Worm (Caenorhabditis elegans) whole organism, mixed stage, embryonic: Measurements from ENCODE around the gene F55B12.2.

Experiments used
- M03D4.4 ChIP-seq: sonication (generic microtip); optimal IDR thresholded peaks from 2 replicates; lab custom pipeline; 2017; ENCODE audit warnings: mild to moderate bottlenecking, missing genetic modification characterization, missing compliant biosample characterization
- bed-3 ChIP-seq: fragments of 200-800 bp; sonication (Bioruptor generic); optimal IDR thresholded peaks from 3 replicates; lab custom pipeline; 2018; ENCODE audit warnings: mild to moderate bottlenecking, missing genetic modification characterization, moderate library complexity, missing compliant biosample characterization
- blmp-1 ChIP-seq: fragments of 150-350 bp; optimal IDR thresholded peaks from 2 replicates; lab custom pipeline; 2014; ENCODE audit warnings: missing biosample characterization, missing genetic modification characterization
- ceh-39 ChIP-seq: fragments of 150-350 bp; optimal IDR thresholded peaks from 2 replicates; lab custom pipeline; 2014; ENCODE audit warnings: missing biosample characterization, missing genetic modification characterization
- ceh-83 ChIP-seq: fragments of 200-800 bp; sonication (Bioruptor generic); optimal IDR thresholded peaks from 2 replicates; lab custom pipeline; 2018; ENCODE audit warnings: mild to moderate bottlenecking, missing genetic modification characterization, missing compliant biosample characterization
- ces-1 ChIP-seq: fragments of 150-350 bp; optimal IDR thresholded peaks from 2 replicates; lab custom pipeline; 2014; ENCODE audit warnings: missing biosample characterization, missing genetic modification reagents, missing genetic modification characterization
- cnd-1 ChIP-seq: fragments of 200-800 bp; sonication (Bioruptor generic); optimal IDR thresholded peaks from 2 replicates; lab custom pipeline; 2018; ENCODE audit warnings: mild to moderate bottlenecking, missing genetic modification characterization, missing compliant biosample characterization
- elt-3 ChIP-seq: fragments of 150-350 bp; optimal IDR thresholded peaks from 2 replicates; lab custom pipeline; 2014; ENCODE audit warnings: missing biosample characterization, missing genetic modification characterization
- flh-1 ChIP-seq: fragments of 200-800 bp; sonication (Bioruptor generic); optimal IDR thresholded peaks from 2 replicates; lab custom pipeline; 2018; ENCODE audit warnings: mild to moderate bottlenecking, missing genetic modification characterization, moderate library complexity, missing compliant biosample characterization
- ham-2 ChIP-seq: fragments of 200-800 bp; sonication (Bioruptor generic); optimal IDR thresholded peaks from 2 replicates; lab custom pipeline; 2018; ENCODE audit warnings: mild to moderate bottlenecking, missing genetic modification characterization, missing compliant biosample characterization
- hlh-1 ChIP-seq: fragments of 150-350 bp; optimal IDR thresholded peaks from 2 replicates; lab custom pipeline; 2014; ENCODE audit warnings: missing biosample characterization, missing genetic modification reagents, missing genetic modification characterization
- lin-32 ChIP-seq: fragments of 200-800 bp; sonication (Bioruptor generic); optimal IDR thresholded peaks from 2 replicates; lab custom pipeline; 2018; ENCODE audit warnings: mild to moderate bottlenecking, missing genetic modification characterization, missing compliant biosample characterization
- lsy-2 ChIP-seq: fragments of 150-350 bp; optimal IDR thresholded peaks from 2 replicates; lab custom pipeline; 2014; ENCODE audit warnings: missing biosample characterization, missing genetic modification characterization
- mab-5 ChIP-seq: fragments of 150-350 bp; optimal IDR thresholded peaks from 2 replicates; lab custom pipeline; 2014; ENCODE audit warnings: missing biosample characterization, missing genetic modification characterization
- mls-2 ChIP-seq: sonication (generic microtip); optimal IDR thresholded peaks from 2 replicates; lab custom pipeline; 2016; ENCODE audit warnings: mild to moderate bottlenecking, missing genetic modification characterization, moderate library complexity, missing compliant biosample characterization
- nhr-12 ChIP-seq: fragments of 150-350 bp; optimal IDR thresholded peaks from 2 replicates; lab custom pipeline; 2014; ENCODE audit warnings: missing biosample characterization, missing genetic modification characterization
- nhr-76 ChIP-seq: sonication (generic microtip); optimal IDR thresholded peaks from 2 replicates; lab custom pipeline; 2017; ENCODE audit warnings: missing biosample characterization, missing genetic modification characterization
- snpc-4 ChIP-seq: fragments of 150-350 bp; optimal IDR thresholded peaks from 2 replicates; lab custom pipeline; 2014; ENCODE audit warnings: missing biosample characterization, missing genetic modification characterization
- sptf-1 ChIP-seq: sonication (generic microtip); optimal IDR thresholded peaks from 2 replicates; lab custom pipeline; 2017; ENCODE audit warnings: mild to moderate bottlenecking, missing genetic modification characterization, moderate library complexity, missing compliant biosample characterization
- unc-120 ChIP-seq: sonication (generic microtip); optimal IDR thresholded peaks from 2 replicates; lab custom pipeline; 2017; ENCODE audit warnings: missing genetic modification characterization, missing compliant biosample characterization; ENCODE audit not compliant: poor library complexity, severe bottlenecking
- unc-62 ChIP-seq: fragments of 150-350 bp; optimal IDR thresholded peaks from 2 replicates; lab custom pipeline; 2014; ENCODE audit warnings: missing biosample characterization, missing genetic modification reagents, missing genetic modification characterization

The F55B12.2 gene

ce11 chrV:13771209-13771608 lies 45.6 kb downstream of the F55B12.2 start, which contains the start of gene F20G2.5:
Gene F20G2.5, plus strand, starts transcription at chrV:13771509.
- no peak for TF ChIP-seq snpc-4
- TF ChIP-seq nhr-12 (tag; lab: Kevin White, UChicago): no peak
- no peak for TF ChIP-seq elt-3 (tag; lab: Kevin White, UChicago)
- TF ChIP-seq ceh-83 (GFP tag; lab: Kevin White, UChicago): no peak
- TF ChIP-seq unc-62: no peak
- TF ChIP-seq cnd-1: no peak
- no peak for TF ChIP-seq lsy-2
- no peak for TF ChIP-seq ceh-39 (tag; lab: Kevin White, UChicago)
- TF ChIP-seq flh-1 (GFP tag; lab: Kevin White, UChicago): no peak
- no peak for TF ChIP-seq M03D4.4
- no peak for TF ChIP-seq hlh-1 (tag; lab: Kevin White, UChicago)
- TF ChIP-seq mab-5 (tag; lab: Kevin White, UChicago): no peak
- TF ChIP-seq unc-120: no peak
- no peak for TF ChIP-seq mls-2 (tag; lab: Kevin White, UChicago)
- no peak for TF ChIP-seq lin-32
- TF ChIP-seq bed-3: no peak
- no peak for TF ChIP-seq nhr-76 (tag; lab: Kevin White, UChicago)

- TF ChIP-seq blmp-1: no peak
- no peak for TF ChIP-seq bed-3
Measured at ce11 chrV:13768941-13769436, 47.8 kb downstream of the F55B12.2 start, which contains the start of gene nas-24. Gene nas-24, plus strand, starts transcription at chrV:13769386.

ce11 chrV:13768388-13768787 lies 48.4 kb downstream of the F55B12.2 start, which contains the start of gene F20G2.3:
Gene F20G2.3, minus strand, starts transcription at chrV:13768488.
- TF ChIP-seq ces-1 (GFP tag; lab: Kevin White, UChicago): no peak
- no peak for TF ChIP-seq ceh-39 (tag; lab: Kevin White, UChicago)
- TF ChIP-seq unc-62: no peak
- no peak for TF ChIP-seq lin-32
- TF ChIP-seq ham-2 (GFP tag; lab: Kevin White, UChicago): no peak
- no peak for TF ChIP-seq sptf-1 (tag; lab: Kevin White, UChicago)
- TF ChIP-seq mls-2 (tag; lab: Kevin White, UChicago): no peak
